Fruit fly (Drosophila melanogaster): Measurements from ENCODE around the gene eIF4EHP.

The eIF4EHP gene

dm6 chr3R:24053506-24054102 lies 55.2 kb downstream of the eIF4EHP start:
- no peak for TF ChIP-seq CTCF (optimal IDR thresholded peaks at IDR 0.05)
- TF ChIP-seq CG8478 (optimal IDR thresholded peaks at IDR 0.05) = no peak

dm6 chr3R:24051459-24052165 lies 57.1 kb downstream of the eIF4EHP start:
- TF ChIP-seq CG8478 (optimal IDR thresholded peaks at IDR 0.05) (no peak), CTCF (optimal IDR thresholded peaks at IDR 0.05) (no peak)

- TF ChIP-seq CG8478 (optimal IDR thresholded peaks at IDR 0.05) = no peak
- peak in 1 of 2 experiments; percentile 55 for TF ChIP-seq CTCF (optimal IDR thresholded peaks at IDR 0.05)
Measured at dm6 chr3R:24050690-24051440, 57.9 kb downstream of the eIF4EHP start, which contains the start of the genes Atg6 and Pisd. TSS of gene Atg6 (minus strand) at chr3R:24050782. TSS of gene Pisd (plus strand) at chr3R:24050783.

dm6 chr3R:24047998-24048511 lies 60.7 kb downstream of the eIF4EHP start, which contains the start of gene Rox8:
TSS of gene Rox8 (minus strand) at chr3R:24048265.
- TF ChIP-seq CG8478 (optimal IDR thresholded peaks at IDR 0.05) = no peak
- no peak for TF ChIP-seq CTCF (optimal IDR thresholded peaks at IDR 0.05)

- TF ChIP-seq CTCF (optimal IDR thresholded peaks at IDR 0.05) (no peak), CG8478 (optimal IDR thresholded peaks at IDR 0.05) (no peak)
Measured at dm6 chr3R:24047226-24047976, 61.4 kb downstream of the eIF4EHP start, which contains the start of gene CG5986. TSS of gene CG5986 (plus strand) at chr3R:24047790.

- no peak for TF ChIP-seq CG8478 (optimal IDR thresholded peaks at IDR 0.05)
- no peak for TF ChIP-seq CTCF (optimal IDR thresholded peaks at IDR 0.05)
Measured at dm6 chr3R:24046580-24047225, 62.1 kb downstream of the eIF4EHP start.

dm6 chr3R:24038736-24039556 lies 69.8 kb downstream of the eIF4EHP start, which contains the start of gene Miro:
TSS of gene Miro (minus strand) at chr3R:24038847.
- TF ChIP-seq CTCF (optimal IDR thresholded peaks at IDR 0.05) (no peak), CG8478 (optimal IDR thresholded peaks at IDR 0.05) (no peak)

dm6 chr3R:24037538-24038265 lies 71.1 kb downstream of the eIF4EHP start, which contains the start of gene spas:
TSS of gene spas (plus strand) at chr3R:24038215.
- no peak for TF ChIP-seq CTCF (optimal IDR thresholded peaks at IDR 0.05)
- no peak for TF ChIP-seq CG8478 (optimal IDR thresholded peaks at IDR 0.05)

- TF ChIP-seq CTCF (optimal IDR thresholded peaks at IDR 0.05) (peak in 1 of 2 experiments; percentile 7), CG8478 (optimal IDR thresholded peaks at IDR 0.05) (no peak)
Measured at dm6 chr3R:24031825-24032523, 76.8 kb downstream of the eIF4EHP start, which contains the start of the genes KrT95D and Mettl3. TSS of gene KrT95D (minus strand) at chr3R:24031827. TSS of gene Mettl3 (plus strand) at chr3R:24032157.

dm6 chr3R:24031019-24031824 lies 77.5 kb downstream of the eIF4EHP start:
- no peak for TF ChIP-seq CG8478 (optimal IDR thresholded peaks at IDR 0.05)
- TF ChIP-seq CTCF (optimal IDR thresholded peaks at IDR 0.05) = peak in 1 of 2 experiments; percentile 40

- TF ChIP-seq CG8478 (optimal IDR thresholded peaks at IDR 0.05) (no peak), CTCF (optimal IDR thresholded peaks at IDR 0.05) (no peak)
Measured at dm6 chr3R:24027222-24027621, 81.5 kb downstream of the eIF4EHP start.

Data from S2 (cell line).